Fruit fly (Drosophila melanogaster): ENCODE results near the gene CG14879.

The CG14879 gene

DNA sequence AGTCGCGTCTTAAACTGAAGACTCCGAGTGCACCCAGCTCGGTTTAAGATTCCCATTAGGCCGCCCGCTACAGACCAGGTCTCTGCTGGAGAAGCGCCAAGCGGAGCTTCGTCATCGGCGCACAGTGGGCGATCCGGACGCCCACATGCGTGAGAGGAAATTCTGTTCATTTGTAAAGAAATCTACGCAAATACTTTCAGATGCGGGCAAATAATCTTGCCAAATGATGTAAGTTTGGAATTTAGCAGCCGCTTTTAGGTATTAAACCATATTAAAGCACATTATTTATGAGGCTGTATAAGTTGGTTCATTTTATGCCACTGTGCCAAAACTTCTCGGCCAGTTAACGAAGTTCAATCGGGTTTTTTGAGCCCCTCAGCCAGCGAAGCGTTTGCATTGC lies 19.3 kb upstream of the CG14879 start, which contains the start of gene js (continued):
- TF ChIP-seq pan (optimal IDR thresholded peaks at IDR 0.05): no peak
- peak in 1 of 2 experiments; percentile 9 for TF ChIP-seq pan (GFP tag; optimal IDR thresholded peaks at IDR 0.05 in 1 of 2, IDR thresholded peaks at IDR 0.05 in 1 of 2)
- TF ChIP-seq Dad (GFP tag; optimal IDR thresholded peaks at IDR 0.05): no peak
- no peak for TF ChIP-seq ato (GFP tag; IDR thresholded peaks at IDR 0.05; ENCODE audit: partially characterized antibody)
- no peak for TF ChIP-seq CG8924 (tag; optimal IDR thresholded peaks at IDR 0.05)
- TF ChIP-seq CG10321 (GFP tag; IDR thresholded peaks at IDR 0.05): no peak
- no peak for TF ChIP-seq CG11085 (GFP tag; IDR thresholded peaks at IDR 0.05)
- no peak for TF ChIP-seq fd64A (GFP tag; optimal IDR thresholded peaks at IDR 0.05)
- no peak for TF ChIP-seq CG18011 (GFP tag; optimal IDR thresholded peaks at IDR 0.05)
- no peak for TF ChIP-seq Bgb (GFP tag; IDR thresholded peaks at IDR 0.05; ENCODE audit: partially characterized antibody)
- TF ChIP-seq btn (GFP tag; optimal IDR thresholded peaks at IDR 0.05): no peak
- TF ChIP-seq ATbp (GFP tag; optimal IDR thresholded peaks at IDR 0.05): no peak
- TF ChIP-seq Scr (GFP tag; IDR thresholded peaks at IDR 0.05; ENCODE audit: partially characterized antibody): no peak
- no peak for TF ChIP-seq CG2116 (GFP tag; optimal IDR thresholded peaks at IDR 0.05)
- TF ChIP-seq chinmo (GFP tag; IDR thresholded peaks at IDR 0.05; ENCODE audit: partially characterized antibody): 0 out of 4 replicates have a peak, but pooled peaks have one; percentile 15
- TF ChIP-seq lmd (GFP tag; IDR thresholded peaks at IDR 0.05): no peak
- TF ChIP-seq jigr1 (GFP tag; IDR thresholded peaks at IDR 0.05): no peak
- TF ChIP-seq CG2129 (GFP tag; IDR thresholded peaks at IDR 0.05; ENCODE audit: partially characterized antibody): no peak
- no peak for TF ChIP-seq Dbx (GFP tag; IDR thresholded peaks at IDR 0.05)
- no peak for TF ChIP-seq CG6813 (GFP tag; optimal IDR thresholded peaks at IDR 0.05)
- no peak for TF ChIP-seq wdn (GFP tag; IDR thresholded peaks at IDR 0.05)
- TF ChIP-seq Mad (GFP tag; optimal IDR thresholded peaks at IDR 0.05): no peak
- TF ChIP-seq Hr39 (optimal IDR thresholded peaks at IDR 0.05): no peak
- TF ChIP-seq CG10267 (tag; optimal IDR thresholded peaks at IDR 0.05): no peak
- no peak for TF ChIP-seq MBD-R2 (GFP tag; IDR thresholded peaks at IDR 0.05)
- TF ChIP-seq CG7357 (GFP tag; IDR thresholded peaks at IDR 0.05): no peak
- TF ChIP-seq Fer3 (tag; optimal IDR thresholded peaks at IDR 0.05): no peak
- peak; percentile 27 for TF ChIP-seq Ets65A (GFP tag)
- no peak for TF ChIP-seq CG42726 (GFP tag; IDR thresholded peaks at IDR 0.05; ENCODE audit: partially characterized antibody)
- no peak for TF ChIP-seq CG2875 (GFP tag; optimal IDR thresholded peaks at IDR 0.05)
- no peak for TF ChIP-seq H15 (GFP tag; IDR thresholded peaks at IDR 0.05)
- no peak for TF ChIP-seq sqz (GFP tag; optimal IDR thresholded peaks at IDR 0.05)
- TF ChIP-seq CG2120 (GFP tag; optimal IDR thresholded peaks at IDR 0.05): no peak
- no peak for TF ChIP-seq GATAe (GFP tag; conservative IDR thresholded peaks at IDR 0.05)
- TF ChIP-seq CG11456 (GFP tag; IDR thresholded peaks at IDR 0.05): no peak
- no peak for TF ChIP-seq Ravus (GFP tag; IDR thresholded peaks at IDR 0.05)
- no peak for TF ChIP-seq Asciz (GFP tag; optimal IDR thresholded peaks at IDR 0.05)
- no peak for TF ChIP-seq CG10959 (GFP tag; IDR thresholded peaks at IDR 0.05)
- no peak for TF ChIP-seq CrebB (tag; optimal IDR thresholded peaks at IDR 0.05)
- no peak for TF ChIP-seq BEAF-32 (GFP tag; optimal IDR thresholded peaks at IDR 0.05)
- TF ChIP-seq CG31441 (GFP tag; IDR thresholded peaks at IDR 0.05): no peak
- no peak for TF ChIP-seq MESR4 (GFP tag; optimal IDR thresholded peaks at IDR 0.05)
- no peak for TF ChIP-seq gcm (GFP tag; optimal IDR thresholded peaks at IDR 0.05)
- no peak for TF ChIP-seq CG14965 (GFP tag; optimal IDR thresholded peaks at IDR 0.05; ENCODE audit: borderline replicate concordance)
- TF ChIP-seq Blimp-1 (GFP tag; optimal IDR thresholded peaks at IDR 0.05): peak; percentile 21
- TF ChIP-seq prd (optimal IDR thresholded peaks at IDR 0.05): no peak
- TF ChIP-seq prd (GFP tag; IDR thresholded peaks at IDR 0.05): no peak
- no peak for TF ChIP-seq hkb (optimal IDR thresholded peaks at IDR 0.05)
- TF ChIP-seq hkb (GFP tag; IDR thresholded peaks at IDR 0.05): no peak
- TF ChIP-seq CG7372 (GFP tag; IDR thresholded peaks at IDR 0.05): no peak
- no peak for TF ChIP-seq Poxn (GFP tag; IDR thresholded peaks at IDR 0.05)
- no peak for TF ChIP-seq phol (tag; optimal IDR thresholded peaks at IDR 0.05)
- TF ChIP-seq br (optimal IDR thresholded peaks at IDR 0.05): no peak
